Worm (Caenorhabditis elegans): ENCODE measurements around the gene T13C2.7.

- no peak for TF ChIP-seq dpl-1 (GFP tag; optimal IDR thresholded peaks at IDR 0.05)
- TF ChIP-seq nhr-11 (tag; optimal IDR thresholded peaks at IDR 0.05) = no peak
- TF ChIP-seq mep-1 (tag; optimal IDR thresholded peaks at IDR 0.05) = peak; percentile 11
- peak; percentile 38 for TF ChIP-seq nhr-20 (tag; optimal IDR thresholded peaks at IDR 0.05)
- peak; percentile 62 for TF ChIP-seq nhr-85 (tag)
- TF ChIP-seq ces-1 (GFP tag; optimal IDR thresholded peaks at IDR 0.05) = no peak
- TF ChIP-seq tbx-2 (tag; optimal IDR thresholded peaks at IDR 0.05) = no peak
Observed at ce11 chrII:6830012-6830411, 50.8 kb downstream of the T13C2.7 start.

Data from whole organism, L1 larva.